Fruit fly (Drosophila melanogaster): ENCODE results near the gene CG16952.

Gene CG16952

DNA sequence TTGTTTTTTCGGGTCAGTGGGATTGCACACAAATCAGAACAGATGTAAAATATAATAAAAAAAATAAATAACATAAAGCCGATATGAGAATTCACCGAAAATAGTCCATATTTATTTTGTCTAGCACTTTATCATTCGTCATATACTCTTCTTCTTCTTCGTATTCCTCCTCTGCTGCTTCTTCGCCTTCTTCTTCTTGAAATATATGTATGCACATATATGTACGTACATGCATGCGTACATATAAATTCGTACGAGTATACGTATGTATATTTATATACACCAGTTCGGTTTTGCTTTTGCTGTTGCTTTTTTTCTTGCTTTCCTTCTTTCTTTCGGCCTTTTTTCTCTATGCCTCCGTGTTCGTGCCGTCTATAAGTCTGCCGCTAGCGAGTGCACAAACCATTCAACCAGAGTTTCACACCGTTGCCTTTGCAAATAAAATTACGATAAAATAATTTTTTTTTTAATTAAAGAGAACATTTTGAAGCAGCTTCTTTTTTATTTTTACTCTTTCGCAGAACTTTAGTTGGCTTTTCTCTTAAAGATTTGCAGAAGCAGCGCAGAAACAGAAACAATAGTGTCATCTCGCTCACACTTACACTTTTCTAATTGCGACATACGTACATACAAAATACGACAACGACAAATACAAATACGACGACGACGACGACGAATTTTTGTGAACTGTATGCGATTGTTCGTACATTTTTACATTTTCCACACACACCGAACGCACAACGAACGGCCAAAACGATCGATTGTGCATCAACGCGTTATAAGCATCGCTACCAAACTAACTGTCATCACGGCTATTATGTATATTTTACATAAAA is 16.6 kb downstream of the CG16952 start (continued):
- TF ChIP-seq kah (GFP tag; optimal IDR thresholded peaks at IDR 0.05) = no peak
- TF ChIP-seq Hr78 (GFP tag; optimal IDR thresholded peaks at IDR 0.05) = no peak
- TF ChIP-seq CG15696 (tag; optimal IDR thresholded peaks at IDR 0.05) = no peak
- TF ChIP-seq CG6791 (GFP tag; IDR thresholded peaks at IDR 0.05; ENCODE audit: partially characterized antibody) = peak; percentile 63; the same call in 2 of the 3 replicates
- TF ChIP-seq CG4707 (GFP tag; optimal IDR thresholded peaks at IDR 0.05) = no peak
- no peak for TF ChIP-seq CG15011 (GFP tag; optimal IDR thresholded peaks at IDR 0.05)
- TF ChIP-seq Trl (optimal IDR thresholded peaks at IDR 0.05) = peak in 1 of 2 experiments; percentile 73
- TF ChIP-seq Trl (GFP tag; optimal IDR thresholded peaks at IDR 0.05) = no peak
- peak; percentile 36; the same call in 1 of the 4 replicates for TF ChIP-seq Dll (GFP tag; IDR thresholded peaks at IDR 0.05; ENCODE audit: partially characterized antibody)
- peak; percentile 68 for TF ChIP-seq ATbp (GFP tag; optimal IDR thresholded peaks at IDR 0.05)
- TF ChIP-seq CG17361 (GFP tag; IDR thresholded peaks at IDR 0.05) = no peak
- TF ChIP-seq CG4424 (GFP tag; optimal IDR thresholded peaks at IDR 0.05) = no peak
- TF ChIP-seq CG17359 (tag; optimal IDR thresholded peaks at IDR 0.05) = peak; percentile 86
- no peak for TF ChIP-seq Max (GFP tag; optimal IDR thresholded peaks at IDR 0.05)
- TF ChIP-seq insv (GFP tag; optimal IDR thresholded peaks at IDR 0.05) = peak in 1 of 2 experiments; percentile 43
- no peak for TF ChIP-seq D19B (GFP tag; optimal IDR thresholded peaks at IDR 0.05)
- no peak for TF ChIP-seq CG11504 (tag; optimal IDR thresholded peaks at IDR 0.05)
- TF ChIP-seq ERR (GFP tag; optimal IDR thresholded peaks at IDR 0.05) = no peak
- TF ChIP-seq pfk (GFP tag; optimal IDR thresholded peaks at IDR 0.05) = no peak
- TF ChIP-seq lbe (GFP tag; optimal IDR thresholded peaks at IDR 0.05) = peak; percentile 47
- TF ChIP-seq dysf (GFP tag; IDR thresholded peaks at IDR 0.05) = no peak
- TF ChIP-seq nom (GFP tag; optimal IDR thresholded peaks at IDR 0.05) = peak; percentile 98
- no peak for TF ChIP-seq Hsf (GFP tag; optimal IDR thresholded peaks at IDR 0.05)
- TF ChIP-seq crc (GFP tag; optimal IDR thresholded peaks at IDR 0.05) = no peak
- no peak for TF ChIP-seq fru (optimal IDR thresholded peaks at IDR 0.05)
- no peak for TF ChIP-seq tup (GFP tag; optimal IDR thresholded peaks at IDR 0.05)
- TF ChIP-seq pzg (GFP tag; optimal IDR thresholded peaks at IDR 0.05) = peak; percentile 29
- peak; percentile 55 for TF ChIP-seq CTCF (GFP tag; optimal IDR thresholded peaks at IDR 0.05)
- TF ChIP-seq CG15479 (GFP tag; optimal IDR thresholded peaks at IDR 0.05) = peak; percentile 77
- TF ChIP-seq ci (GFP tag; IDR thresholded peaks at IDR 0.05) = peak; percentile 34; the same call in 1 of the 3 replicates
- TF ChIP-seq CG17829 (tag; optimal IDR thresholded peaks at IDR 0.05) = peak; percentile 2
- TF ChIP-seq Ets97D (GFP tag; optimal IDR thresholded peaks at IDR 0.05) = peak; percentile 6
- TF ChIP-seq fd102C (GFP tag; optimal IDR thresholded peaks at IDR 0.05) = no peak
- TF ChIP-seq B-H2 (GFP tag; optimal IDR thresholded peaks at IDR 0.05) = peak; percentile 32
- TF ChIP-seq Ssrp (tag; optimal IDR thresholded peaks at IDR 0.05) = no peak
- no peak; the same call in 1 of the 2 replicates for TF ChIP-seq CG32772 (GFP tag; IDR thresholded peaks at IDR 0.05)
- no peak for TF ChIP-seq wor (GFP tag; IDR thresholded peaks at IDR 0.05)
- TF ChIP-seq Ets65A (GFP tag) = peak; percentile 82
- TF ChIP-seq chinmo (GFP tag; IDR thresholded peaks at IDR 0.05; ENCODE audit: partially characterized antibody) = peak; percentile 72; the same call in 1 of the 4 replicates
- no peak for TF ChIP-seq CG10147 (GFP tag; optimal IDR thresholded peaks at IDR 0.05)
- TF ChIP-seq Blimp-1 (GFP tag; optimal IDR thresholded peaks at IDR 0.05) = no peak
- no peak for TF ChIP-seq slou (GFP tag; optimal IDR thresholded peaks at IDR 0.05)
- no peak for TF ChIP-seq CG15269 (tag; optimal IDR thresholded peaks at IDR 0.05)
- no peak for TF ChIP-seq CG3847 (GFP tag; IDR thresholded peaks at IDR 0.05)
- no peak for TF ChIP-seq scrt (GFP tag; optimal IDR thresholded peaks at IDR 0.05)
- TF ChIP-seq Bteb2 (GFP tag; optimal IDR thresholded peaks at IDR 0.05) = no peak
- TF ChIP-seq Hmx (GFP tag; optimal IDR thresholded peaks at IDR 0.05) = no peak
- TF ChIP-seq lov (optimal IDR thresholded peaks at IDR 0.05) = no peak
- no peak for TF ChIP-seq lov (GFP tag; IDR thresholded peaks at IDR 0.05)

Measured in whole organism, embryonic.